Worm (Caenorhabditis elegans): ENCODE results near the gene srw-79.

DNA sequence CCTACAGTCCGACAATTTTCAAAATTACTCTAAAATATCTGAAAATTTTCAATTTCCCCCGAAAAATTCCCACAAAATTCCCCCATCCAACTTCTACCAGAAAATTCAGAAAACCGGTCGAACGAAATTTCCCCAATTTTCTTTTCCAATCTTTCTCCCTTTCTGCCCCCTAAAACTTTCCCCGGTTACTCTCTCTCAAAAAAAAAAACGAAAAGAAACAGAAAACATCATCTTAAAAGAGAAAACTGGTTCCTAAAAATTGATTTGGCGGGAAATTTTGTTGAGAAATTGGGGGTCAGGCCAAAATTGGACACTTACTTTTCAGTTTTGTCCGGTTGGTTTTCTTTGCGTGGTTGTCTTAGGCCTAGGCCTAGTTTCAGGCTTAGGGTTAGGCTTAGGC, 31.1 kb downstream of the srw-79 start:
- TF ChIP-seq dao-5 (tag; optimal IDR thresholded peaks at IDR 0.05) (no peak), him-1 (tag; optimal IDR thresholded peaks at IDR 0.05) (no peak)

Data from whole organism, L4/young adult.